Worm (Caenorhabditis elegans) whole organism, young adult: Measurements from ENCODE around the gene cyn-17.
A peak's percentile ranks its signal among the peaks of the same experiment; 100 is the strongest.

Experiments used
- B0019.2 ChIP-seq: fragments of 200-800 bp; sonication (Bioruptor generic); conservative IDR thresholded peaks from 2 replicates; pipeline ENCODE4 v1.3.6; 2022; ENCODE audit warnings: missing genetic modification reagents, missing genetic modification characterization, missing compliant biosample characterization
- C06A6.2 ChIP-seq: fragments of 200-800 bp; sonication (Bioruptor generic); conservative IDR thresholded peaks from 2 replicates; pipeline ENCODE4 v1.3.6; 2022; ENCODE audit warnings: missing genetic modification characterization, missing compliant biosample characterization
- C17E4.6 ChIP-seq: fragments of 200-800 bp; sonication (Bioruptor generic); IDR thresholded peaks from 2 replicates; pipeline ENCODE4 v1.3.6; 2022; ENCODE audit warnings: missing genetic modification reagents, missing genetic modification characterization, missing compliant biosample characterization
- D2030.7 ChIP-seq: fragments of 200-800 bp; sonication (Bioruptor generic); IDR thresholded peaks from 2 replicates; pipeline ENCODE4 v1.3.6; 2022; ENCODE audit warnings: missing genetic modification reagents, missing genetic modification characterization, missing compliant biosample characterization
- F22D6.2 ChIP-seq: sonication (generic microtip); optimal IDR thresholded peaks from 2 replicates; lab custom pipeline; 2016; ENCODE audit warnings: mild to moderate bottlenecking, missing genetic modification characterization, missing compliant biosample characterization
- F39B2.1 ChIP-seq: fragments of 200-800 bp; sonication (Bioruptor generic); IDR thresholded peaks from 2 replicates; pipeline ENCODE4 v1.3.6; 2022; ENCODE audit warnings: missing genetic modification reagents, missing genetic modification characterization, missing compliant biosample characterization
- F49E8.2 ChIP-seq: sonication (generic microtip); optimal IDR thresholded peaks from 3 replicates; lab custom pipeline; 2017; ENCODE audit warnings: missing genetic modification characterization, mild to moderate bottlenecking, missing compliant biosample characterization, antibody characterized with exemption, moderate library complexity; ENCODE audit not compliant: insufficient read depth
- F52B5.7 ChIP-seq: sonication (generic microtip); optimal IDR thresholded peaks from 2 replicates; lab custom pipeline; 2016; ENCODE audit warnings: mild to moderate bottlenecking, missing genetic modification characterization, missing compliant biosample characterization
- F57A8.1 ChIP-seq: fragments of 200-800 bp; sonication (Bioruptor generic); optimal IDR thresholded peaks from 2 replicates; lab custom pipeline; 2018; ENCODE audit warnings: mild to moderate bottlenecking, missing genetic modification characterization, moderate library complexity, missing compliant biosample characterization
- T26A5.8 ChIP-seq: sonication (generic microtip); optimal IDR thresholded peaks from 2 replicates; lab custom pipeline; 2016; ENCODE audit warnings: missing genetic modification characterization, missing compliant biosample characterization
- Y56A3A.18 ChIP-seq: fragments of 200-800 bp; sonication (Bioruptor generic); IDR thresholded peaks from 2 replicates; pipeline ENCODE4 v1.3.6; 2022; ENCODE audit warnings: missing genetic modification reagents, missing genetic modification characterization, missing compliant biosample characterization
- Y79H2A.3 ChIP-seq: fragments of 200-800 bp; sonication (Bioruptor generic); conservative IDR thresholded peaks from 2 replicates; pipeline ENCODE4 v1.3.6; 2022; ENCODE audit warnings: missing genetic modification reagents, missing genetic modification characterization, missing compliant biosample characterization
- ama-1 ChIP-seq, 3 experiments: fragments of 150-350 bp in 1 of 3; sonication (generic microtip) in 2 of 3; optimal IDR thresholded peaks; 2 replicates each; lab custom pipeline; 2014 to 2018; ENCODE audit warnings: missing biosample characterization in 2 of 3, missing genetic modification characterization in 2 of 3, missing genetic modification reagents in 2 of 3
- attf-5 ChIP-seq: fragments of 200-800 bp; sonication (Bioruptor generic); optimal IDR thresholded peaks from 2 replicates; lab custom pipeline; 2018; ENCODE audit warnings: mild to moderate bottlenecking, missing genetic modification characterization, missing compliant biosample characterization
- attf-6 ChIP-seq: fragments of 200-800 bp; sonication (Bioruptor generic); IDR thresholded peaks from 2 replicates; pipeline ENCODE4 v1.3.6; 2022; ENCODE audit warnings: missing genetic modification reagents, missing genetic modification characterization, missing compliant biosample characterization
- ceh-100 ChIP-seq: fragments of 200-800 bp; sonication (Bioruptor generic); IDR thresholded peaks from 2 replicates; pipeline ENCODE4 v1.3.6; 2022; ENCODE audit warnings: missing genetic modification reagents, missing genetic modification characterization, missing compliant biosample characterization
- ceh-27 ChIP-seq: fragments of 200-800 bp; sonication (Bioruptor generic); optimal IDR thresholded peaks from 2 replicates; lab custom pipeline; 2018; ENCODE audit warnings: mild to moderate bottlenecking, missing genetic modification characterization, moderate library complexity, missing compliant biosample characterization
- ceh-40 ChIP-seq: fragments of 200-800 bp; sonication (Bioruptor generic); IDR thresholded peaks from 2 replicates; pipeline ENCODE4 v1.3.6; 2022; ENCODE audit warnings: missing genetic modification characterization, missing compliant biosample characterization
- die-1 ChIP-seq: sonication (generic microtip); optimal IDR thresholded peaks from 2 replicates; lab custom pipeline; 2016; ENCODE audit warnings: missing genotype, mild to moderate bottlenecking, missing genetic modification characterization, missing compliant biosample characterization
- dox-1 ChIP-seq: fragments of 200-800 bp; sonication (Bioruptor generic); IDR thresholded peaks from 2 replicates; pipeline ENCODE4 v1.3.6; 2022; ENCODE audit warnings: missing genetic modification reagents, missing genetic modification characterization, missing compliant biosample characterization
- dpl-1 ChIP-seq: fragments of 150-350 bp; optimal IDR thresholded peaks from 2 replicates; lab custom pipeline; 2014; ENCODE audit warnings: missing biosample characterization, missing genetic modification reagents, missing genetic modification characterization
- egl-44 ChIP-seq: fragments of 200-800 bp; sonication (Bioruptor generic); IDR thresholded peaks from 2 replicates; pipeline ENCODE4 v1.3.6; 2022; ENCODE audit warnings: missing genetic modification reagents, missing genetic modification characterization, missing compliant biosample characterization
- ekl-4 ChIP-seq: fragments of 200-800 bp; sonication (Bioruptor generic); IDR thresholded peaks from 2 replicates; pipeline ENCODE4 v1.3.6; 2022; ENCODE audit warnings: missing genetic modification reagents, missing genetic modification characterization, missing compliant biosample characterization
- ets-4 ChIP-seq: fragments of 200-800 bp; sonication (Bioruptor generic); optimal IDR thresholded peaks from 2 replicates; lab custom pipeline; 2018; ENCODE audit warnings: mild to moderate bottlenecking, missing genetic modification characterization, missing compliant biosample characterization
- hlh-12 ChIP-seq: sonication (generic microtip); optimal IDR thresholded peaks from 2 replicates; lab custom pipeline; 2016; ENCODE audit warnings: missing genetic modification characterization, missing compliant biosample characterization
- hmg-1.2 ChIP-seq: fragments of 200-800 bp; sonication (Bioruptor generic); IDR thresholded peaks from 2 replicates; pipeline ENCODE4 v1.3.6; 2022; ENCODE audit warnings: missing genetic modification reagents, missing genetic modification characterization, missing compliant biosample characterization
- lin-26 ChIP-seq: fragments of 200-800 bp; sonication (Bioruptor generic); IDR thresholded peaks from 2 replicates; pipeline ENCODE4 v1.3.6; 2022; ENCODE audit warnings: missing genetic modification reagents, missing genetic modification characterization, missing compliant biosample characterization
- lin-54 ChIP-seq: fragments of 200-800 bp; sonication (Bioruptor generic); optimal IDR thresholded peaks from 2 replicates; lab custom pipeline; 2018; ENCODE audit warnings: mild to moderate bottlenecking, missing genetic modification characterization, missing compliant biosample characterization
- lsl-1 ChIP-seq: fragments of 200-800 bp; sonication (Bioruptor generic); optimal IDR thresholded peaks from 2 replicates; lab custom pipeline; 2018; ENCODE audit warnings: mild to moderate bottlenecking, missing genetic modification characterization, moderate library complexity, missing compliant biosample characterization
- lsy-27 ChIP-seq: sonication (generic microtip); optimal IDR thresholded peaks from 2 replicates; lab custom pipeline; 2017; ENCODE audit warnings: missing genetic modification characterization, mild to moderate bottlenecking, missing compliant biosample characterization, antibody characterized with exemption, missing genotype, borderline replicate concordance; ENCODE audit not compliant: insufficient read depth
- madf-10 ChIP-seq: sonication (generic microtip); optimal IDR thresholded peaks from 2 replicates; lab custom pipeline; 2016; ENCODE audit warnings: mild to moderate bottlenecking, missing genetic modification characterization, missing compliant biosample characterization
- madf-6 ChIP-seq: fragments of 200-800 bp; sonication (Bioruptor generic); IDR thresholded peaks from 2 replicates; pipeline ENCODE4 v1.3.6; 2022; ENCODE audit warnings: missing genetic modification reagents, missing genetic modification characterization, missing compliant biosample characterization
- madf-8 ChIP-seq: fragments of 200-800 bp; sonication (Bioruptor generic); conservative IDR thresholded peaks from 2 replicates; pipeline ENCODE4 v1.3.6; 2022; ENCODE audit warnings: missing genetic modification reagents, missing genetic modification characterization, missing compliant biosample characterization
- mel-28 ChIP-seq: sonication (generic microtip); optimal IDR thresholded peaks from 2 replicates; lab custom pipeline; 2016; ENCODE audit warnings: borderline replicate concordance, mild to moderate bottlenecking, missing genetic modification characterization, missing compliant biosample characterization
- nfya-1 ChIP-seq: sonication (generic microtip); optimal IDR thresholded peaks from 2 replicates; lab custom pipeline; 2017; ENCODE audit warnings: antibody characterized with exemption, missing compliant biosample characterization, missing genetic modification characterization, borderline replicate concordance; ENCODE audit not compliant: insufficient read depth
- nfyb-1 ChIP-seq: fragments of 200-800 bp; sonication (Bioruptor generic); IDR thresholded peaks from 2 replicates; pipeline ENCODE4 v1.3.6; 2022; ENCODE audit warnings: missing genetic modification reagents, missing genetic modification characterization, missing compliant biosample characterization
- nhr-27 ChIP-seq: fragments of 200-800 bp; sonication (Bioruptor generic); optimal IDR thresholded peaks from 2 replicates; lab custom pipeline; 2018; ENCODE audit warnings: mild to moderate bottlenecking, missing genetic modification characterization, moderate library complexity, missing compliant biosample characterization
- pha-4 ChIP-seq: fragments of 150-350 bp; sonication (generic microtip); optimal IDR thresholded peaks from 2 replicates; lab custom pipeline; 2014; ENCODE audit warnings: missing biosample characterization, missing genetic modification reagents, missing genetic modification characterization
- rec-8 ChIP-seq, 2 experiments: sonication (generic microtip); optimal IDR thresholded peaks; 2 replicates each; lab custom pipeline; 2016; ENCODE audit warnings: mild to moderate bottlenecking in 2 of 2, missing genetic modification characterization in 2 of 2, missing genetic modification reagents in 2 of 2, missing genotype in 2 of 2, missing biosample characterization in 1 of 2, missing compliant biosample characterization in 1 of 2, moderate library complexity in 1 of 2
- rpc-1 ChIP-seq, 2 experiments: fragments of 150-350 bp in 1 of 2; sonication (generic microtip) in 1 of 2; optimal IDR thresholded peaks; 2 replicates each; lab custom pipeline; 2014 to 2018; ENCODE audit warnings: missing biosample characterization in 1 of 2, missing genetic modification characterization in 1 of 2, missing genetic modification reagents in 1 of 2, missing genotype in 1 of 2
- sdz-38 ChIP-seq: sonication (generic microtip); optimal IDR thresholded peaks from 2 replicates; lab custom pipeline; 2016; ENCODE audit warnings: missing genotype, missing genetic modification characterization, missing compliant biosample characterization
- snpc-3.4 ChIP-seq: sonication (generic microtip); optimal IDR thresholded peaks from 2 replicates; lab custom pipeline; 2017; ENCODE audit warnings: missing genetic modification characterization, mild to moderate bottlenecking, missing compliant biosample characterization, antibody characterized with exemption, moderate library complexity, missing genotype, missing genetic modification reagents
- snpc-4 ChIP-seq, 5 experiments: fragments of 150-350 bp in 1 of 5; sonication (generic microtip) in 4 of 5; optimal IDR thresholded peaks; 2 replicates each; lab custom pipeline; 2014 to 2018; ENCODE audit warnings: missing genetic modification characterization in 5 of 5, missing biosample characterization in 3 of 5, antibody characterized with exemption in 2 of 5, mild to moderate bottlenecking in 2 of 5, missing compliant biosample characterization in 2 of 5, missing genotype in 2 of 5, moderate library complexity in 2 of 5, missing genetic modification reagents in 1 of 5
- somi-1 ChIP-seq: fragments of 200-800 bp; sonication (Bioruptor generic); optimal IDR thresholded peaks from 2 replicates; lab custom pipeline; 2018; ENCODE audit warnings: mild to moderate bottlenecking, missing genetic modification characterization, missing compliant biosample characterization
- unc-130 ChIP-seq: sonication (generic microtip); optimal IDR thresholded peaks from 2 replicates; lab custom pipeline; 2016; ENCODE audit warnings: missing genetic modification reagents, missing genetic modification characterization, missing compliant biosample characterization
- ztf-26 ChIP-seq: sonication (generic microtip); optimal IDR thresholded peaks from 2 replicates; lab custom pipeline; 2017; ENCODE audit warnings: missing genetic modification characterization, missing compliant biosample characterization
- ztf-28 ChIP-seq: fragments of 200-800 bp; sonication (Bioruptor generic); IDR thresholded peaks from 2 replicates; pipeline ENCODE4 v1.3.6; 2022; ENCODE audit warnings: missing genetic modification reagents, missing genetic modification characterization, missing compliant biosample characterization

Gene cyn-17

DNA sequence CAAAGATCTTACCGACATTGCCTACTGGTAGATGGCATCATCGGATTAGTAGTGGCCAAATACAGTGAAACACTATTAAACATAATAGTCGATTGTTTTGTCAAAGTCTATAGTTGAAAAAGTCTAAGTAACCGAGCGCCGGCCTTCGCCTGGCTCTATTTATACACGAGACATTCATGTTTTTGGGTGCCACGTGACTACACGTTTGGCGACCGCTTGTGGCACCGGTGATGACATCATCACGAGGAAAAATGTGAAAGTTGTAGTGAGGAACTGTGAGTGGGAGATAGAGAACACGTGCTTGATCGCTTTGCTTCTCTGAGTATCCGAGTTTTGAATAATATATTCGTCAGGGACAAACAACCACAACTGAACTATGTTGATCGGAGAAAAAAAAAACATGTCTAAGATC lies 44.9 kb downstream of the cyn-17 start (continued):
- TF ChIP-seq nfyb-1 (GFP tag; lab: Robert Waterston, UW) (peak; percentile 70), ets-4 (GFP tag; lab: Kevin White, UChicago) (no peak), dpl-1 (GFP tag; lab: Kevin White, UChicago) (no peak), ceh-100 (GFP tag; lab: Robert Waterston, UW) (no peak), die-1 (tag; lab: Kevin White, UChicago) (peak; percentile 25), dox-1 (GFP tag; lab: Robert Waterston, UW) (no peak), madf-8 (no peak), hmg-1.2 (GFP tag; lab: Robert Waterston, UW) (peak; percentile 20; the same call in 1 of the 2 replicates), egl-44 (peak; percentile 79), F52B5.7 (tag; lab: Kevin White, UChicago) (no peak), B0019.2 (GFP tag; lab: Robert Waterston, UW) (no peak), ztf-28 (GFP tag; lab: Robert Waterston, UW) (no peak), attf-5 (GFP tag; lab: Kevin White, UChicago) (peak; percentile 36), D2030.7 (GFP tag; lab: Robert Waterston, UW) (no peak), T26A5.8 (no peak), mel-28 (no peak), ztf-26 (tag; lab: Kevin White, UChicago) (peak; percentile 42), rpc-1 (optimal IDR thresholded peaks at IDR 0.05; lab: Kevin White, UChicago) (no peak), rpc-1 (tag; optimal IDR thresholded peaks at IDR 0.05; lab: Kevin White, UChicago) (no peak), C17E4.6 (GFP tag; lab: Robert Waterston, UW) (no peak), lin-26 (GFP tag; lab: Robert Waterston, UW) (peak; percentile 52; the same call in 1 of the 2 replicates), unc-130 (no peak), F57A8.1 (GFP tag; lab: Kevin White, UChicago) (no peak), sdz-38 (tag; lab: Kevin White, UChicago) (no peak), snpc-4 (GFP tag; optimal IDR thresholded peaks at IDR 0.05; lab: Kevin White, UChicago) (no peak), snpc-4 (tag; optimal IDR thresholded peaks at IDR 0.05; lab: Kevin White, UChicago) (peak in 2 of 4 experiments; percentile 26 to 47), F49E8.2 (no peak), ceh-40 (GFP tag; lab: Robert Waterston, UW) (no peak), nhr-27 (tag; lab: Kevin White, UChicago) (no peak), Y79H2A.3 (GFP tag; lab: Robert Waterston, UW) (no peak), C06A6.2 (peak; percentile 56), rec-8 (tag; optimal IDR thresholded peaks at IDR 0.05; lab: Kevin White, UChicago) (no peak), ekl-4 (GFP tag; lab: Robert Waterston, UW) (peak; percentile 44; the same call in 1 of the 2 replicates), attf-6 (GFP tag; lab: Robert Waterston, UW) (no peak), snpc-3.4 (tag; lab: Kevin White, UChicago) (no peak), F39B2.1 (GFP tag; lab: Robert Waterston, UW) (no peak), lsl-1 (no peak), lsy-27 (no peak), somi-1 (GFP tag; lab: Kevin White, UChicago) (peak; percentile 78), F22D6.2 (peak; percentile 68), pha-4 (tag; lab: Kevin White, UChicago) (no peak), hlh-12 (tag; lab: Kevin White, UChicago) (no peak), Y56A3A.18 (GFP tag; lab: Robert Waterston, UW) (no peak), ama-1 (optimal IDR thresholded peaks at IDR 0.05; lab: Kevin White, UChicago) (peak; percentile 69), ama-1 (GFP tag; optimal IDR thresholded peaks at IDR 0.05; lab: Kevin White, UChicago) (no peak), lin-54 (GFP tag; lab: Kevin White, UChicago) (no peak), nfya-1 (tag; lab: Kevin White, UChicago) (no peak), madf-6 (GFP tag; lab: Robert Waterston, UW) (no peak), ceh-27 (peak; percentile 58), madf-10 (tag; lab: Kevin White, UChicago) (no peak)
